Worm (Caenorhabditis elegans) whole organism, L4/young adult: ENCODE measurements around the gene C08G9.1.

ENCODE experiments used
- W03F9.2 ChIP-seq: fragments of 150-350 bp; optimal IDR thresholded peaks from 2 replicates; lab custom pipeline; 2014; ENCODE audit warnings: missing biosample characterization, missing genetic modification characterization
- dao-5 ChIP-seq: sonication (generic microtip); optimal IDR thresholded peaks from 2 replicates; lab custom pipeline; 2016; ENCODE audit warnings: missing genotype, missing genetic modification characterization, moderate library complexity, missing compliant biosample characterization
- him-1 ChIP-seq: sonication (generic microtip); optimal IDR thresholded peaks from 2 replicates; lab custom pipeline; 2016; ENCODE audit warnings: missing genotype, missing genetic modification reagents, missing genetic modification characterization, missing compliant biosample characterization

ce11 chrIV:7646861-7647260 lies 11.7 kb upstream of the C08G9.1 start:
- no peak for TF ChIP-seq W03F9.2 (tag; lab: Kevin White, UChicago)
- TF ChIP-seq dao-5 (tag; lab: Kevin White, UChicago), result no peak
- no peak for TF ChIP-seq him-1 (tag; lab: Kevin White, UChicago)
